Worm (Caenorhabditis elegans) whole organism, late embryonic: Measurements from ENCODE around the gene C29E4.9.
"Not testable (repeated sequence)": the region's sequence is repeated elsewhere in the genome, so short reads cannot be mapped to it uniquely, and the experiment has no call there.

Experiments used
- K02D7.2 ChIP-seq: sonication (generic microtip); optimal IDR thresholded peaks from 2 replicates; lab custom pipeline; 2017; ENCODE audit warnings: mild to moderate bottlenecking, missing genetic modification characterization, missing compliant biosample characterization
- ama-1 ChIP-seq: fragments of 150-350 bp; optimal IDR thresholded peaks from 2 replicates; lab custom pipeline; 2014
- ceh-14 ChIP-seq: sonication (generic microtip); optimal IDR thresholded peaks from 2 replicates; lab custom pipeline; 2016; ENCODE audit warnings: missing genotype, missing genetic modification characterization, missing compliant biosample characterization
- ceh-2 ChIP-seq: sonication (generic microtip); optimal IDR thresholded peaks from 2 replicates; lab custom pipeline; 2016; ENCODE audit warnings: missing genotype, missing genetic modification characterization, missing compliant biosample characterization
- ceh-22 ChIP-seq: sonication (generic microtip); optimal IDR thresholded peaks from 2 replicates; lab custom pipeline; 2017; ENCODE audit warnings: missing biosample characterization, missing genetic modification characterization
- ceh-48 ChIP-seq: sonication (generic microtip); optimal IDR thresholded peaks from 2 replicates; lab custom pipeline; 2016; ENCODE audit warnings: missing genetic modification characterization, inconsistent platforms, missing compliant biosample characterization
- ceh-6 ChIP-seq: fragments of 200-800 bp; sonication (Bioruptor generic); optimal IDR thresholded peaks from 2 replicates; lab custom pipeline; 2018; ENCODE audit warnings: mild to moderate bottlenecking, missing genetic modification characterization, missing compliant biosample characterization
- ceh-9 ChIP-seq: sonication (generic microtip); optimal IDR thresholded peaks from 2 replicates; lab custom pipeline; 2016; ENCODE audit warnings: mild to moderate bottlenecking, missing genetic modification characterization, inconsistent platforms, missing compliant biosample characterization
- che-1 ChIP-seq: sonication (generic microtip); optimal IDR thresholded peaks from 2 replicates; lab custom pipeline; 2016; ENCODE audit warnings: mild to moderate bottlenecking, missing genetic modification characterization, missing compliant biosample characterization
- dmd-4 ChIP-seq: sonication (generic microtip); optimal IDR thresholded peaks from 2 replicates; lab custom pipeline; 2016; ENCODE audit warnings: borderline replicate concordance, missing genetic modification characterization, missing compliant biosample characterization
- elt-2 ChIP-seq: sonication (generic microtip); optimal IDR thresholded peaks from 2 replicates; lab custom pipeline; 2016; ENCODE audit warnings: missing genetic modification reagents, missing genetic modification characterization, missing compliant biosample characterization
- ets-4 ChIP-seq: sonication (generic microtip); optimal IDR thresholded peaks from 2 replicates; lab custom pipeline; 2016; ENCODE audit warnings: missing genetic modification characterization, missing compliant biosample characterization
- fkh-10 ChIP-seq: fragments of 150-350 bp; optimal IDR thresholded peaks from 2 replicates; lab custom pipeline; 2014; ENCODE audit warnings: missing biosample characterization, missing genetic modification reagents, missing genetic modification characterization
- gmeb-2 ChIP-seq: sonication (generic microtip); optimal IDR thresholded peaks from 2 replicates; lab custom pipeline; 2016; ENCODE audit warnings: missing genetic modification characterization, inconsistent platforms, missing compliant biosample characterization
- hlh-30 ChIP-seq: sonication (generic microtip); optimal IDR thresholded peaks from 2 replicates; lab custom pipeline; 2017; ENCODE audit warnings: antibody characterized with exemption, missing genetic modification characterization, missing compliant biosample characterization; ENCODE audit not compliant: insufficient read depth
- hlh-6 ChIP-seq: sonication (generic microtip); optimal IDR thresholded peaks from 2 replicates; lab custom pipeline; 2016; ENCODE audit warnings: missing genotype, missing genetic modification characterization, missing compliant biosample characterization
- hlh-8 ChIP-seq: sonication (generic microtip); optimal IDR thresholded peaks from 2 replicates; lab custom pipeline; 2016; ENCODE audit warnings: missing genotype, missing genetic modification characterization, missing compliant biosample characterization
- lin-11 ChIP-seq: fragments of 200-800 bp; sonication (Bioruptor generic); optimal IDR thresholded peaks from 2 replicates; lab custom pipeline; 2018; ENCODE audit warnings: mild to moderate bottlenecking, missing genetic modification characterization, missing compliant biosample characterization
- madf-2 ChIP-seq: sonication (generic microtip); optimal IDR thresholded peaks from 2 replicates; lab custom pipeline; 2017; ENCODE audit warnings: missing genetic modification characterization, missing compliant biosample characterization
- nfya-1 ChIP-seq: sonication (generic microtip); optimal IDR thresholded peaks from 2 replicates; lab custom pipeline; 2017; ENCODE audit warnings: missing genetic modification characterization, mild to moderate bottlenecking, missing compliant biosample characterization, antibody characterized with exemption, moderate library complexity
- nhr-11 ChIP-seq: fragments of 150-350 bp; optimal IDR thresholded peaks from 2 replicates; lab custom pipeline; 2014; ENCODE audit warnings: missing biosample characterization, missing genetic modification characterization
- odd-2 ChIP-seq: sonication (generic microtip); optimal IDR thresholded peaks from 2 replicates; lab custom pipeline; 2017; ENCODE audit warnings: antibody characterized with exemption, mild to moderate bottlenecking, missing genetic modification characterization, missing compliant biosample characterization
- pha-4 ChIP-seq: fragments of 150-350 bp; optimal IDR thresholded peaks from 2 replicates; lab custom pipeline; 2018; ENCODE audit warnings: missing biosample characterization, missing genetic modification reagents, missing genetic modification characterization
- pqm-1 ChIP-seq: sonication (generic microtip); optimal IDR thresholded peaks from 2 replicates; lab custom pipeline; 2016; ENCODE audit warnings: missing genetic modification characterization, missing compliant biosample characterization
- ref-2 ChIP-seq: sonication (generic microtip); optimal IDR thresholded peaks from 2 replicates; lab custom pipeline; 2016; ENCODE audit warnings: missing genetic modification characterization, missing compliant biosample characterization
- syd-9 ChIP-seq: sonication (generic microtip); optimal IDR thresholded peaks from 2 replicates; lab custom pipeline; 2016; ENCODE audit warnings: mild to moderate bottlenecking, missing genetic modification characterization, moderate library complexity, missing compliant biosample characterization
- tbx-7 ChIP-seq: sonication (generic microtip); optimal IDR thresholded peaks from 2 replicates; lab custom pipeline; 2016; ENCODE audit warnings: missing genotype, missing genetic modification characterization, missing compliant biosample characterization
- ttx-3 ChIP-seq: sonication (generic microtip); optimal IDR thresholded peaks from 2 replicates; lab custom pipeline; 2016; ENCODE audit warnings: missing genetic modification reagents, missing genetic modification characterization, missing compliant biosample characterization
- unc-3 ChIP-seq, 2 experiments: fragments of 200-800 bp in 1 of 2; sonication (Bioruptor generic) in 1 of 2; sonication (generic microtip) in 1 of 2; conservative IDR thresholded peaks in 1 of 2; optimal IDR thresholded peaks in 1 of 2; 2 replicates each; pipeline versions ENCODE4 v1.3.6 to Lab custom; 2016 to 2022; ENCODE audit warnings: missing compliant biosample characterization in 2 of 2, missing genetic modification characterization in 2 of 2, missing genetic modification reagents in 1 of 2
- unc-42 ChIP-seq: sonication (generic microtip); optimal IDR thresholded peaks from 2 replicates; lab custom pipeline; 2016; ENCODE audit warnings: missing genotype, missing genetic modification characterization, missing compliant biosample characterization

C29E4.9 gene

DNA sequence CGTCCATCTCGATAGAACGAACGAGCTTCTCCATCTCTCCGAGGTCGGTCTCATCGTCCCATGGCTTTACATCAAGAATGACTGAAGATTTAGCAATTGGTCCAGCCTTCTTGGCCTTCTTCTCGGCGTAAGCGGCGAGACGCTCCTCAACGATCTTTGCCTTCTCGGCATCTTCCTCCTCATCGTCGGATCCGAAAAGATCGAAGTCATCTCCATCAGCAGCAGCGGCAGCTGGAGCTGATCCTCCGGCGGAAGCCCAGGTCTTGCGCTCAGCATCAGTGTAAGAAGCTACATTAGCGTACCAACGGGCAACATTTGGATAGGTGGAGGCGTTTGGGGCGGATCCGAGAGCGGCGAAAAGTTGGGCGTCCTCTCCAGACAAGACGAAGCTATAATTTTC is 15.8 kb upstream of the C29E4.9 start:
- no peak for TF ChIP-seq nhr-11 (tag; lab: Kevin White, UChicago)
- no peak for TF ChIP-seq ceh-2 (tag; lab: Kevin White, UChicago)
- no peak for TF ChIP-seq ceh-14
- TF ChIP-seq unc-3 (GFP tag; conservative IDR thresholded peaks at IDR 0.05; lab: Robert Waterston, UW), result no peak
- TF ChIP-seq unc-3 (tag; optimal IDR thresholded peaks at IDR 0.05; lab: Kevin White, UChicago), result no peak
- TF ChIP-seq K02D7.2 (tag; lab: Kevin White, UChicago), result no peak
- TF ChIP-seq unc-42 (tag; lab: Kevin White, UChicago), result no peak
- TF ChIP-seq, all 69 proteins: peak for 0

DNA sequence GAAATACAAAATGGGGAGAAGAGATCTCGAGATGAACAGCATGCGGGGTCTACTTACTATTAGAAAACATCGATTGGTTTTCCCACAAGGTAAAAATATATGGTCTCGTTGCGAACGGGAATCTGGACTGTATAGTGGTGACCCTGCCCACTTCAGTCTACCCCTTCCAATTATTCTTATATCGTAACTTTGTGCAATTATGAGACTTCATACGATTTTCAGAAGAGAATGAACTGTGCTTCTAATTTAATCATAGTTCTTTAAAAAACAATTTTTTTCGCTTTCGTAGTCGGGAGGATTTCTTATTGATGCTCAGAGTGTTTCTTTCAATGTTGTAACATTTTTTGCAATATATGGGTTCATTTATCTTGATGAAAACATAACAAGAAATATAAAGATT is 15.2 kb upstream of the C29E4.9 start, which contains the start of gene F54H12.5:
Gene F54H12.5, minus strand, starts transcription at position 101 of the 400 bp plus-strand sequence.
- TF ChIP-seq unc-42 (tag; lab: Kevin White, UChicago) (no peak), odd-2 (tag; lab: Kevin White, UChicago) (no peak), pha-4 (no peak), ama-1 (lab: Kevin White, UChicago) (no peak), madf-2 (tag; lab: Kevin White, UChicago) (no peak), ceh-48 (tag; lab: Kevin White, UChicago) (no peak), hlh-8 (tag; lab: Kevin White, UChicago) (no peak), ceh-22 (tag; lab: Kevin White, UChicago) (no peak)

DNA sequence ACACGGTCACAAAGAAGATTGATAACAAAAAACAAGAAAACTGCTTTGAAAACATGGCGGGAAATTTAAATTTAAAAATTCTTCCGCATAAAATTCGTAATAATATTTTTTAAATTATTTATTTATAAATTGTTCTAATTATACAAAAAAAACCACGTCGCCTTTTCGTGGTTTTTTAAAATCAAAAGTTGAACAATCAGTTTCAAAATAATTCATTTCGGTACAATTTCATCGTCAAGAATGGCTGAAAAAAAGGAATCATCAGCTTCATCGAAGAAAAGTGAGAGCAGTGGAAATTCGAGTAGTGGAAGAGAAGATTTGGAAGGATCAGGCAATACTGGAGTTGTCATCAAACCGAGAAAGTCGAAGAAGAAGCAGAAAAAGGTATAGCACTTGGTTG is 12.3 kb upstream of the C29E4.9 start, which contains the start of the genes F54H12.8 and F54H12.7:
Gene F54H12.8, minus strand, starts transcription at position 101 of the 400 bp plus-strand sequence.
Gene F54H12.7, plus strand, starts transcription at position 229 of the 400 bp plus-strand sequence.
- no peak for TF ChIP-seq lin-11 (tag; lab: Kevin White, UChicago)
- TF ChIP-seq fkh-10 (GFP tag; lab: Kevin White, UChicago), result no peak
- TF ChIP-seq elt-2 (tag; lab: Kevin White, UChicago), result no peak
- no peak for TF ChIP-seq syd-9
- no peak for TF ChIP-seq ets-4 (tag; lab: Kevin White, UChicago)
- no peak for TF ChIP-seq ttx-3
- no peak for TF ChIP-seq pqm-1 (tag; lab: Kevin White, UChicago)
- TF ChIP-seq unc-3 (GFP tag; conservative IDR thresholded peaks at IDR 0.05; lab: Robert Waterston, UW), result no peak
- no peak for TF ChIP-seq unc-3 (tag; optimal IDR thresholded peaks at IDR 0.05; lab: Kevin White, UChicago)
- no peak for TF ChIP-seq che-1 (tag; lab: Kevin White, UChicago)
- TF ChIP-seq hlh-30 (tag; lab: Kevin White, UChicago), result no peak
- no peak for TF ChIP-seq nfya-1
- TF ChIP-seq gmeb-2 (tag; lab: Kevin White, UChicago), result no peak
- no peak for TF ChIP-seq ref-2 (tag; lab: Kevin White, UChicago)
- no peak for TF ChIP-seq ceh-6 (GFP tag; lab: Kevin White, UChicago)
- TF ChIP-seq tbx-7 (tag; lab: Kevin White, UChicago), result no peak
- TF ChIP-seq hlh-6, result no peak

DNA sequence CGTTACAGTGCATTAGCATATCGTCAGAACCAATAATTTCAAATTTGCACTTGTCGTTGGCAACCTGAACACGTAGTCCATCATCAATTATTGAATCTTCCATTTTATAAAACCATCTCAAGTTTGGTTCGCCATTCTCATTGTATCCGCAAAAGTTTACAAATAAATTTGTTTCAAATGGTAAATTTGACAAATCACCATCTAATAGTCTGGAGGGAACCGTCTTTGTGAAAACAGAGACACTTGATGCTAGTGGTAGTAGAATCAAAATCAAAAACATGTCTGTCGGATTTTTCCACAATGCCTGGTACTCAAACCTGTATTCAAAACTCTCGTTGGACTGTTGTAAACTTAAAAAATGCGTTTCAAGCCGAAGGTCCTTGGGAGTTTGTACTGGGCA is 7.4 kb upstream of the C29E4.9 start, which contains the start of gene F54H12.2:
Gene F54H12.2, plus strand, starts transcription at position 301 of the 400 bp plus-strand sequence.
- not testable (repeated sequence) for TF ChIP-seq elt-2, ceh-22, dmd-4 (tag; lab: Kevin White, UChicago)

DNA sequence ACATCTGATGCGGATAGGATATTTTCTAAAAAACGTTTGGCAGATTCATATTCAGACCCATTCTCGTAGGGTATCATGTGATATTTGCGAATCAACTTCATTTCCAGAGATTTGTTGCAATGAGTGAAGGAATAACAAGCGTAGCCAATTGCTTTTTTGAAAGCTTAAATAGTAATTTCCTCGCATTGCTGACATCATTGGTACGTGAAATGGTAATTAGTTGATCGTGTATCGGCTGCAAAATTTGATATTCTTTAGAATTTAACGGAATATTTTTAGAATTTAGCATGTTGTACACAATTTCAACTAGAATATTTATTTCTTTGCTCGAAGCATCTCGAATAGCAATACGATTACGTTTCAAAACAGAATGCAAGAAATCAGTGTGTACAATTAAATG is 5.8 kb upstream of the C29E4.9 start, which contains the start of gene F54H12.4:
Gene F54H12.4, minus strand, starts transcription at position 101 of the 400 bp plus-strand sequence.
- TF ChIP-seq gmeb-2 (tag; lab: Kevin White, UChicago); ceh-9; odd-2 (tag; lab: Kevin White, UChicago): not testable (repeated sequence)
